Fruit fly (Drosophila melanogaster): ENCODE results near the gene Zmynd10.

dm6 chr3L:13019249-13019956 lies 6.8 kb downstream of the Zmynd10 start:
- TF ChIP-seq dac (GFP tag; optimal IDR thresholded peaks at IDR 0.05) (no peak), Sox102F (GFP tag; optimal IDR thresholded peaks at IDR 0.05) (no peak), CG3032 (tag; optimal IDR thresholded peaks at IDR 0.05) (no peak), net (GFP tag; optimal IDR thresholded peaks at IDR 0.05) (no peak), achi (GFP tag; optimal IDR thresholded peaks at IDR 0.05) (no peak), CG6276 (GFP tag; optimal IDR thresholded peaks at IDR 0.05) (no peak), vri (GFP tag; optimal IDR thresholded peaks at IDR 0.05) (no peak), Hr39 (GFP tag; optimal IDR thresholded peaks at IDR 0.05) (no peak), topi (GFP tag; optimal IDR thresholded peaks at IDR 0.05) (no peak), Hr38 (GFP tag; optimal IDR thresholded peaks at IDR 0.05) (no peak), Lpt (GFP tag; optimal IDR thresholded peaks at IDR 0.05) (no peak), fd59A (GFP tag; optimal IDR thresholded peaks at IDR 0.05) (no peak)

Measured in whole organism, prepupa.